Fruit fly (Drosophila melanogaster): Measurements from ENCODE around the gene CG5783.

Gene CG5783

dm6 chr2L:18152172-18152639, 3.6 kb upstream of the CG5783 start, which contains the start of gene Socs36E (continued):
- TF ChIP-seq CG33557 (GFP tag; optimal IDR thresholded peaks at IDR 0.05), result peak; percentile 7
- peak; percentile 26 for TF ChIP-seq CG17802 (tag; optimal IDR thresholded peaks at IDR 0.05)
- TF ChIP-seq Blimp-1 (GFP tag; optimal IDR thresholded peaks at IDR 0.05), result no peak
- peak; percentile 11 for TF ChIP-seq Atf-2 (GFP tag; optimal IDR thresholded peaks at IDR 0.05)
- no peak for TF ChIP-seq CG6654 (GFP tag; optimal IDR thresholded peaks at IDR 0.05)
- TF ChIP-seq Sry-β (GFP tag; optimal IDR thresholded peaks at IDR 0.05), result peak; percentile 82
- no peak for TF ChIP-seq CG10431 (GFP tag; optimal IDR thresholded peaks at IDR 0.05)
- peak; percentile 86; the same call in 2 of the 4 replicates for TF ChIP-seq chinmo (GFP tag; IDR thresholded peaks at IDR 0.05; ENCODE audit: partially characterized antibody)
- no peak for TF ChIP-seq esg (GFP tag; conservative IDR thresholded peaks at IDR 0.05)
- peak; percentile 8; the same call in 1 of the 2 replicates for TF ChIP-seq HLH3B (GFP tag; IDR thresholded peaks at IDR 0.05)
- no peak for TF ChIP-seq ttk (GFP tag; IDR thresholded peaks at IDR 0.05)
- no peak for TF ChIP-seq CG18476 (GFP tag; optimal IDR thresholded peaks at IDR 0.05)
- no peak for TF ChIP-seq klu (GFP tag; IDR thresholded peaks at IDR 0.05)
- TF ChIP-seq chif (GFP tag; optimal IDR thresholded peaks at IDR 0.05), result peak in 1 of 2 experiments; percentile 29
- no peak for TF ChIP-seq CG5180 (GFP tag; optimal IDR thresholded peaks at IDR 0.05)
- TF ChIP-seq fu2 (GFP tag; optimal IDR thresholded peaks at IDR 0.05), result no peak
- peak; percentile 38 for TF ChIP-seq CG15601 (tag; optimal IDR thresholded peaks at IDR 0.05)
- TF ChIP-seq Atf3 (GFP tag; optimal IDR thresholded peaks at IDR 0.05), result peak; percentile 24
- TF ChIP-seq tll (GFP tag; optimal IDR thresholded peaks at IDR 0.05), result peak in 1 of 2 experiments; percentile 47
- peak; percentile 100 for TF ChIP-seq gfzf (GFP tag; optimal IDR thresholded peaks at IDR 0.05)
- no peak for TF ChIP-seq Ada2b (GFP tag; IDR thresholded peaks at IDR 0.05)
- TF ChIP-seq Bteb2 (GFP tag; optimal IDR thresholded peaks at IDR 0.05), result peak; percentile 18
- peak; percentile 17 for TF ChIP-seq tap (tag; optimal IDR thresholded peaks at IDR 0.05)
- peak; percentile 97 for TF ChIP-seq Hr3 (GFP tag; optimal IDR thresholded peaks at IDR 0.05)
- no peak for TF ChIP-seq luna (GFP tag; optimal IDR thresholded peaks at IDR 0.05)
- 0 out of 2 replicates have a peak, but pooled peaks have one; percentile 12 for TF ChIP-seq nerfin-2 (GFP tag; IDR thresholded peaks at IDR 0.05; ENCODE audit: partially characterized antibody)
- TF ChIP-seq D (optimal IDR thresholded peaks at IDR 0.05), result no peak
- TF ChIP-seq D (GFP tag; optimal IDR thresholded peaks at IDR 0.05), result no peak
- TF ChIP-seq Trl (optimal IDR thresholded peaks at IDR 0.05), result no peak
- peak; percentile 15 for TF ChIP-seq Trl (GFP tag; optimal IDR thresholded peaks at IDR 0.05)
- peak; percentile 81 for TF ChIP-seq CG8478 (optimal IDR thresholded peaks at IDR 0.05)
- peak; percentile 95 for TF ChIP-seq vvl (GFP tag; IDR thresholded peaks at IDR 0.05)
- TF ChIP-seq CG9876 (GFP tag; optimal IDR thresholded peaks at IDR 0.05), result peak; percentile 13
- TF ChIP-seq twi (tag; optimal IDR thresholded peaks at IDR 0.05), result peak; percentile 29
- peak; percentile 37 for TF ChIP-seq kni (GFP tag; optimal IDR thresholded peaks at IDR 0.05)
- peak; percentile 43; the same call in 2 of the 3 replicates for TF ChIP-seq zfh1 (GFP tag; IDR thresholded peaks at IDR 0.05)
- peak; percentile 99 for TF ChIP-seq phol (tag; optimal IDR thresholded peaks at IDR 0.05)
- TF ChIP-seq al (GFP tag; IDR thresholded peaks at IDR 0.05), result 0 out of 2 replicates have a peak, but pooled peaks have one; percentile 37
- no peak for TF ChIP-seq CG16863 (GFP tag; optimal IDR thresholded peaks at IDR 0.05)
- no peak for TF ChIP-seq Doc3 (GFP tag; IDR thresholded peaks at IDR 0.05; ENCODE audit: partially characterized antibody)
- no peak for TF ChIP-seq pan (optimal IDR thresholded peaks at IDR 0.05)
- TF ChIP-seq pan (GFP tag; optimal IDR thresholded peaks at IDR 0.05 in 1 of 2, IDR thresholded peaks at IDR 0.05 in 1 of 2), result peak in 1 of 2 experiments; percentile 5
- TF ChIP-seq CG12299 (tag; optimal IDR thresholded peaks at IDR 0.05), result no peak
- no peak for TF ChIP-seq CG3065 (GFP tag; optimal IDR thresholded peaks at IDR 0.05)
- TF ChIP-seq CG3847 (GFP tag; IDR thresholded peaks at IDR 0.05), result peak; percentile 77
- TF ChIP-seq Xbp1 (GFP tag; optimal IDR thresholded peaks at IDR 0.05), result peak; percentile 43
- peak; percentile 32 for TF ChIP-seq Fer1 (GFP tag; optimal IDR thresholded peaks at IDR 0.05)
- TF ChIP-seq Lim3 (GFP tag; IDR thresholded peaks at IDR 0.05), result no peak
- TF ChIP-seq CG12769 (tag; optimal IDR thresholded peaks at IDR 0.05), result peak; percentile 91
- peak; percentile 59 for TF ChIP-seq Rfx (GFP tag; IDR thresholded peaks at IDR 0.05)
- peak; percentile 54 for TF ChIP-seq Mad (GFP tag; optimal IDR thresholded peaks at IDR 0.05)

Measured in whole organism, embryonic.